Fruit fly (Drosophila melanogaster): ENCODE data around the gene CG34345.

Gene CG34345

dm6 chr2L:6649085-6649754 lies 26.3 kb downstream of the CG34345 start, which contains the start of the genes CG31635 and Tango1 (continued):
- TF ChIP-seq sima (GFP tag; optimal IDR thresholded peaks at IDR 0.05) (no peak), CG13775 (GFP tag; optimal IDR thresholded peaks at IDR 0.05) (peak; percentile 10), CG14710 (tag; optimal IDR thresholded peaks at IDR 0.05) (peak; percentile 81), row (GFP tag; IDR thresholded peaks at IDR 0.05) (peak; percentile 77), CG18476 (GFP tag; optimal IDR thresholded peaks at IDR 0.05) (no peak), bsh (GFP tag; optimal IDR thresholded peaks at IDR 0.05) (no peak), klu (GFP tag; IDR thresholded peaks at IDR 0.05) (no peak), ftz-f1 (GFP tag; optimal IDR thresholded peaks at IDR 0.05) (peak; percentile 40), CG3726 (GFP tag; IDR thresholded peaks at IDR 0.05) (no peak), CG4730 (GFP tag; IDR thresholded peaks at IDR 0.05) (no peak), GATAe (GFP tag; conservative IDR thresholded peaks at IDR 0.05) (no peak), CG17829 (tag; optimal IDR thresholded peaks at IDR 0.05) (peak; percentile 57), Adf1 (GFP tag; IDR thresholded peaks at IDR 0.05) (peak; percentile 34; the same call in 1 of the 2 replicates), Atf6 (GFP tag; IDR thresholded peaks at IDR 0.05) (0 out of 2 replicates have a peak, but pooled peaks have one; percentile 25), knrl (GFP tag; IDR thresholded peaks at IDR 0.05; ENCODE audit: partially characterized antibody) (peak; percentile 30; the same call in 1 of the 3 replicates), lov (optimal IDR thresholded peaks at IDR 0.05) (no peak), lov (GFP tag; IDR thresholded peaks at IDR 0.05) (no peak), fru (optimal IDR thresholded peaks at IDR 0.05) (no peak), HLHmδ (GFP tag; optimal IDR thresholded peaks at IDR 0.05) (no peak), CG5953 (GFP tag; IDR thresholded peaks at IDR 0.05) (no peak), amos (GFP tag; IDR thresholded peaks at IDR 0.05; ENCODE audit: partially characterized antibody) (no peak), schlank (tag; optimal IDR thresholded peaks at IDR 0.05) (no peak), Atf3 (GFP tag; optimal IDR thresholded peaks at IDR 0.05) (no peak), CG17612 (GFP tag; IDR thresholded peaks at IDR 0.05) (no peak), NfI (GFP tag; optimal IDR thresholded peaks at IDR 0.05) (no peak), Nf-YA (GFP tag; IDR thresholded peaks at IDR 0.05) (no peak), Aef1 (GFP tag; IDR thresholded peaks at IDR 0.05) (peak; percentile 26; the same call in 1 of the 3 replicates), MBD-R2 (GFP tag; IDR thresholded peaks at IDR 0.05) (peak; percentile 66), Hr51 (GFP tag; optimal IDR thresholded peaks at IDR 0.05) (no peak), CG10274 (GFP tag; optimal IDR thresholded peaks at IDR 0.05) (no peak), CG11560 (tag; IDR thresholded peaks at IDR 0.05) (no peak), hkb (optimal IDR thresholded peaks at IDR 0.05) (peak; percentile 95), hkb (GFP tag; IDR thresholded peaks at IDR 0.05) (no peak), CG18011 (GFP tag; optimal IDR thresholded peaks at IDR 0.05) (no peak), CG3407 (GFP tag; optimal IDR thresholded peaks at IDR 0.05) (no peak), CG12391 (tag; optimal IDR thresholded peaks at IDR 0.05) (peak; percentile 50), CG12744 (GFP tag; optimal IDR thresholded peaks at IDR 0.05) (peak; percentile 2), CG3838 (GFP tag; optimal IDR thresholded peaks at IDR 0.05) (no peak), Meics (GFP tag; optimal IDR thresholded peaks at IDR 0.05) (no peak), HLH54F (GFP tag; optimal IDR thresholded peaks at IDR 0.05) (peak; percentile 36), Sin3A (optimal IDR thresholded peaks at IDR 0.05) (peak; percentile 98), slbo (GFP tag; IDR thresholded peaks at IDR 0.05) (no peak), Eip74EF (GFP tag; optimal IDR thresholded peaks at IDR 0.05) (no peak), CG1832 (GFP tag; optimal IDR thresholded peaks at IDR 0.05) (no peak), Bteb2 (GFP tag; optimal IDR thresholded peaks at IDR 0.05) (no peak), Blimp-1 (GFP tag; optimal IDR thresholded peaks at IDR 0.05) (no peak), CG33213 (GFP tag; optimal IDR thresholded peaks at IDR 0.05) (peak; percentile 31), sob (GFP tag; IDR thresholded peaks at IDR 0.05) (no peak), slou (GFP tag; optimal IDR thresholded peaks at IDR 0.05) (no peak), CG13424 (tag; optimal IDR thresholded peaks at IDR 0.05) (peak; percentile 7), CG14014 (GFP tag; IDR thresholded peaks at IDR 0.05) (no peak)

Measured in whole organism, embryonic.